Worm (Caenorhabditis elegans) whole organism, dauer: ENCODE measurements around the gene acs-22.

Experiments
- unc-62 ChIP-seq: sonication (generic microtip); optimal IDR thresholded peaks from 2 replicates; lab custom pipeline; 2017; ENCODE audit warnings: missing biosample characterization, missing genetic modification reagents, missing genetic modification characterization

acs-22 gene

DNA sequence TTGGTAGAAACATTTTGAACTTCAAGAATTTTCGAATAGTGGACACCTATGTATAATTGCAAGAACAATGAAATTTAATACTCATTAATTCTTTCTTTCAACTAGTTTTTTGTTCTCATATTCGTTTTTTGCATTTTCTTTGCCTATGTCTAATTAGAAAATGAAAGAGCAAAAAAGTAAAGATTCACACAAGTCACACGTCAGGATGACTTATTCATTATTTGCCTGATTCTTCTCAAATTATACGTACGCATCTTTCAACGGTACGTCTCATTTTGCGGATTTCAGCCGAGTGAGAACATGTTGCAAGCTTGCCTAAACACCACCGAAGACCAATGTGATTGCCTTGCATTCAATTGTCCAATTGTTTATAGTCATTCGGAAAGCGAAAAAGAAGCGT is 49.7 kb downstream of the acs-22 start, which contains the start of gene nmur-1:
Gene nmur-1 (plus strand): TSS at position 301 of the 400 bp plus-strand sequence.
- TF ChIP-seq unc-62 = no peak

DNA sequence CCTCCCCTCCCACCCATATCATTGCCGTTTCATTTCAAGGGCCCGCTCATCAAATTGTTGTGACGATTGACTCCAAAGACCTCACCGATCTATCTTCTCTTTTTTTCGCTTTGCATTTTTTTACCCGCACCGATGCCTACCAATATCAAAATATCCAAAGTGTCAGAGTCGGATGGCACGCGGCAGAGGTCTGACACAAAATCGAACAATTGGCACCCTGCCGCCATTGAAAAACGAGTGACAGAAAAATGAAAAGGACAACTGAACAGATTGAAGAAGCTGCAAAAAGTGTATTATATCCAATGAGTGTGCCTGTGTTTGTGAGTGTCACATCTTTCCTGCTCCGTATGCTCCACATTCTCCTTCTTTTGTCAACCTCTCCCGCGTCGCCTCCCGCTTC is 55.5 kb downstream of the acs-22 start:
- TF ChIP-seq unc-62 = no peak

DNA sequence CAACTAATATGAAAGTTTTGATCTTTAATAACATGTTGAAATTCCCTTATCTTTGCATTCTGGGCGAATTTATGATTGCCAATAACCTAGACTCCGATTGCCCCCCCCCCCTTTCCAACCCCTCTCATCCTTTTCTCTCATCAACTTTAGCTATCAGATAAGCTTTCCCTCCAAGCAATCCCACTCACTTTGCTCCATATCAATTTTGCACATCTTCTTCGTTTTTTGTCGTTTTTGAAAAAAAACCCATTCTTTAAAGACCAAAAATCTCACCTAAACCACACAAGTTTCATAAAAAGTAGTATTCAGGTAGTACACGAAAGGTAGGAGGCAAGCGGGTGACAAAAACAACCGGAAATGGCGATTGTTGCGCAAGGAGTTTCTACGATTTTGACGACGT is 56.8 kb downstream of the acs-22 start, which contains the start of gene twk-18:
Gene twk-18 (plus strand): TSS at position 301 of the 400 bp plus-strand sequence.
- no peak for TF ChIP-seq unc-62
